Worm (Caenorhabditis elegans): ENCODE results near the gene mpst-7.

- TF ChIP-seq snpc-4 (tag; optimal IDR thresholded peaks at IDR 0.05) (no peak), ztf-11 (tag; optimal IDR thresholded peaks at IDR 0.05) (no peak)
Measured at ce11 chrV:12939434-12939833, 21.5 kb downstream of the mpst-7 start, which contains the start of gene T16G1.5.
